Worm (Caenorhabditis elegans) whole organism, young adult: ENCODE measurements around the gene C02H6.3.
"Not testable (repeated sequence)": the region's sequence is repeated elsewhere in the genome, so short reads cannot be mapped to it uniquely, and the experiment has no call there.

Experiments
- B0035.1 ChIP-seq: sonication (generic microtip); optimal IDR thresholded peaks from 2 replicates; lab custom pipeline; 2016; ENCODE audit warnings: missing genetic modification characterization, mild to moderate bottlenecking, missing compliant biosample characterization, missing genotype, missing genetic modification reagents
- C06A6.2 ChIP-seq: fragments of 200-800 bp; sonication (Bioruptor generic); conservative IDR thresholded peaks from 2 replicates; pipeline ENCODE4 v1.3.6; 2022; ENCODE audit warnings: missing genetic modification characterization, missing compliant biosample characterization
- F22D6.2 ChIP-seq: sonication (generic microtip); optimal IDR thresholded peaks from 2 replicates; lab custom pipeline; 2016; ENCODE audit warnings: mild to moderate bottlenecking, missing genetic modification characterization, missing compliant biosample characterization
- T26A5.8 ChIP-seq: sonication (generic microtip); optimal IDR thresholded peaks from 2 replicates; lab custom pipeline; 2016; ENCODE audit warnings: missing genetic modification characterization, missing compliant biosample characterization
- Y53G8AR.9 ChIP-seq: fragments of 200-800 bp; sonication (Bioruptor generic); conservative IDR thresholded peaks from 2 replicates; pipeline ENCODE4 v1.3.6; 2022; ENCODE audit warnings: missing genetic modification reagents, missing genetic modification characterization, missing compliant biosample characterization
- atf-7 ChIP-seq: sonication (generic microtip); optimal IDR thresholded peaks from 2 replicates; lab custom pipeline; 2017; ENCODE audit warnings: mild to moderate bottlenecking, missing genetic modification characterization, missing compliant biosample characterization
- attf-5 ChIP-seq: fragments of 200-800 bp; sonication (Bioruptor generic); optimal IDR thresholded peaks from 2 replicates; lab custom pipeline; 2018; ENCODE audit warnings: mild to moderate bottlenecking, missing genetic modification characterization, missing compliant biosample characterization
- attf-6 ChIP-seq: fragments of 200-800 bp; sonication (Bioruptor generic); IDR thresholded peaks from 2 replicates; pipeline ENCODE4 v1.3.6; 2022; ENCODE audit warnings: missing genetic modification reagents, missing genetic modification characterization, missing compliant biosample characterization
- cebp-2 ChIP-seq: fragments of 200-800 bp; sonication (Bioruptor generic); IDR thresholded peaks from 2 replicates; pipeline ENCODE4 v1.3.6; 2022; ENCODE audit warnings: missing genetic modification characterization, missing compliant biosample characterization
- ceh-40 ChIP-seq: fragments of 200-800 bp; sonication (Bioruptor generic); IDR thresholded peaks from 2 replicates; pipeline ENCODE4 v1.3.6; 2022; ENCODE audit warnings: missing genetic modification characterization, missing compliant biosample characterization
- chd-7 ChIP-seq: sonication (generic microtip); optimal IDR thresholded peaks from 2 replicates; lab custom pipeline; 2016; ENCODE audit warnings: mild to moderate bottlenecking, missing genetic modification characterization, moderate library complexity, missing compliant biosample characterization
- die-1 ChIP-seq: sonication (generic microtip); optimal IDR thresholded peaks from 2 replicates; lab custom pipeline; 2016; ENCODE audit warnings: missing genotype, mild to moderate bottlenecking, missing genetic modification characterization, missing compliant biosample characterization
- egrh-3 ChIP-seq: fragments of 200-800 bp; sonication (Bioruptor generic); IDR thresholded peaks from 2 replicates; pipeline ENCODE4 v1.3.6; 2022; ENCODE audit warnings: missing genetic modification reagents, missing genetic modification characterization, missing compliant biosample characterization
- ets-4 ChIP-seq: fragments of 200-800 bp; sonication (Bioruptor generic); optimal IDR thresholded peaks from 2 replicates; lab custom pipeline; 2018; ENCODE audit warnings: mild to moderate bottlenecking, missing genetic modification characterization, missing compliant biosample characterization
- fkh-3 ChIP-seq: sonication (generic microtip); optimal IDR thresholded peaks from 2 replicates; lab custom pipeline; 2016; ENCODE audit warnings: mild to moderate bottlenecking, missing genetic modification characterization, missing compliant biosample characterization
- hmg-20 ChIP-seq: fragments of 200-800 bp; sonication (Bioruptor generic); IDR thresholded peaks from 2 replicates; pipeline ENCODE4 v1.3.6; 2022; ENCODE audit warnings: missing genetic modification reagents, missing genetic modification characterization, missing compliant biosample characterization
- hrde-1 ChIP-seq: sonication (generic microtip); optimal IDR thresholded peaks from 2 replicates; lab custom pipeline; 2016; ENCODE audit warnings: missing genetic modification characterization, mild to moderate bottlenecking, missing compliant biosample characterization, moderate library complexity, missing genotype, missing genetic modification reagents, borderline replicate concordance
- let-526 ChIP-seq: fragments of 200-800 bp; sonication (Bioruptor generic); IDR thresholded peaks from 2 replicates; pipeline ENCODE4 v1.3.6; 2022; ENCODE audit warnings: missing genetic modification reagents, missing genetic modification characterization, missing compliant biosample characterization
- lin-40 ChIP-seq: sonication (generic microtip); optimal IDR thresholded peaks from 2 replicates; lab custom pipeline; 2016; ENCODE audit warnings: missing genetic modification characterization, mild to moderate bottlenecking, missing compliant biosample characterization, missing genotype, missing genetic modification reagents
- lsy-27 ChIP-seq: sonication (generic microtip); optimal IDR thresholded peaks from 2 replicates; lab custom pipeline; 2017; ENCODE audit warnings: missing genetic modification characterization, mild to moderate bottlenecking, missing compliant biosample characterization, antibody characterized with exemption, missing genotype, borderline replicate concordance; ENCODE audit not compliant: insufficient read depth
- madf-10 ChIP-seq: sonication (generic microtip); optimal IDR thresholded peaks from 2 replicates; lab custom pipeline; 2016; ENCODE audit warnings: mild to moderate bottlenecking, missing genetic modification characterization, missing compliant biosample characterization
- madf-8 ChIP-seq: fragments of 200-800 bp; sonication (Bioruptor generic); conservative IDR thresholded peaks from 2 replicates; pipeline ENCODE4 v1.3.6; 2022; ENCODE audit warnings: missing genetic modification reagents, missing genetic modification characterization, missing compliant biosample characterization
- mcd-1 ChIP-seq: fragments of 200-800 bp; sonication (Bioruptor generic); IDR thresholded peaks from 2 replicates; pipeline ENCODE4 v1.3.6; 2022; ENCODE audit warnings: missing genetic modification reagents, missing genetic modification characterization, missing compliant biosample characterization
- mel-28 ChIP-seq: sonication (generic microtip); optimal IDR thresholded peaks from 2 replicates; lab custom pipeline; 2016; ENCODE audit warnings: borderline replicate concordance, mild to moderate bottlenecking, missing genetic modification characterization, missing compliant biosample characterization
- mes-4 ChIP-seq: sonication (generic microtip); optimal IDR thresholded peaks from 2 replicates; lab custom pipeline; 2016; ENCODE audit warnings: missing genotype, missing genetic modification characterization, missing compliant biosample characterization
- nhr-120 ChIP-seq: fragments of 200-800 bp; sonication (Bioruptor generic); IDR thresholded peaks from 2 replicates; pipeline ENCODE4 v1.3.6; 2022; ENCODE audit warnings: missing genetic modification characterization, missing compliant biosample characterization
- nhr-179 ChIP-seq: sonication (generic microtip); optimal IDR thresholded peaks from 2 replicates; lab custom pipeline; 2016; ENCODE audit warnings: mild to moderate bottlenecking, missing genetic modification characterization, missing compliant biosample characterization
- nhr-27 ChIP-seq: fragments of 200-800 bp; sonication (Bioruptor generic); optimal IDR thresholded peaks from 2 replicates; lab custom pipeline; 2018; ENCODE audit warnings: mild to moderate bottlenecking, missing genetic modification characterization, moderate library complexity, missing compliant biosample characterization
- pbrm-1 ChIP-seq: fragments of 200-800 bp; sonication (Bioruptor generic); IDR thresholded peaks from 2 replicates; pipeline ENCODE4 v1.3.6; 2022; ENCODE audit warnings: missing genetic modification reagents, missing genetic modification characterization, missing compliant biosample characterization
- rcor-1 ChIP-seq: fragments of 200-800 bp; sonication (Bioruptor generic); IDR thresholded peaks from 2 replicates; pipeline ENCODE4 v1.3.6; 2022; ENCODE audit warnings: missing genetic modification reagents, missing genetic modification characterization, missing compliant biosample characterization
- snpc-1.3 ChIP-seq: sonication (generic microtip); optimal IDR thresholded peaks from 2 replicates; lab custom pipeline; 2017; ENCODE audit warnings: missing genetic modification characterization, mild to moderate bottlenecking, missing compliant biosample characterization, antibody characterized with exemption, moderate library complexity, missing genotype, missing genetic modification reagents; ENCODE audit not compliant: insufficient read depth
- somi-1 ChIP-seq: fragments of 200-800 bp; sonication (Bioruptor generic); optimal IDR thresholded peaks from 2 replicates; lab custom pipeline; 2018; ENCODE audit warnings: mild to moderate bottlenecking, missing genetic modification characterization, missing compliant biosample characterization
- tbp1 ChIP-seq: fragments of 200-800 bp; sonication (Bioruptor generic); optimal IDR thresholded peaks from 2 replicates; lab custom pipeline; 2018; ENCODE audit warnings: mild to moderate bottlenecking, missing genetic modification characterization, missing compliant biosample characterization
- tlf-1 ChIP-seq: fragments of 200-800 bp; sonication (Bioruptor generic); optimal IDR thresholded peaks from 2 replicates; lab custom pipeline; 2018; ENCODE audit warnings: mild to moderate bottlenecking, missing genetic modification characterization, missing compliant biosample characterization
- zim-3 ChIP-seq: sonication (generic microtip); optimal IDR thresholded peaks from 2 replicates; lab custom pipeline; 2017; ENCODE audit warnings: mild to moderate bottlenecking, missing genetic modification characterization, moderate library complexity, missing compliant biosample characterization
- ztf-25 ChIP-seq: fragments of 200-800 bp; sonication (Bioruptor generic); IDR thresholded peaks from 2 replicates; pipeline ENCODE4 v1.3.6; 2022; ENCODE audit warnings: missing genetic modification reagents, missing genetic modification characterization, missing compliant biosample characterization
- ztf-3 ChIP-seq: fragments of 200-800 bp; sonication (Bioruptor generic); optimal IDR thresholded peaks from 2 replicates; lab custom pipeline; 2018; ENCODE audit warnings: mild to moderate bottlenecking, missing genetic modification characterization, missing compliant biosample characterization
- ztf-6 ChIP-seq: fragments of 200-800 bp; sonication (Bioruptor generic); IDR thresholded peaks from 2 replicates; pipeline ENCODE4 v1.3.6; 2022; ENCODE audit warnings: missing genetic modification reagents, missing genetic modification characterization, missing compliant biosample characterization

Gene C02H6.3

DNA sequence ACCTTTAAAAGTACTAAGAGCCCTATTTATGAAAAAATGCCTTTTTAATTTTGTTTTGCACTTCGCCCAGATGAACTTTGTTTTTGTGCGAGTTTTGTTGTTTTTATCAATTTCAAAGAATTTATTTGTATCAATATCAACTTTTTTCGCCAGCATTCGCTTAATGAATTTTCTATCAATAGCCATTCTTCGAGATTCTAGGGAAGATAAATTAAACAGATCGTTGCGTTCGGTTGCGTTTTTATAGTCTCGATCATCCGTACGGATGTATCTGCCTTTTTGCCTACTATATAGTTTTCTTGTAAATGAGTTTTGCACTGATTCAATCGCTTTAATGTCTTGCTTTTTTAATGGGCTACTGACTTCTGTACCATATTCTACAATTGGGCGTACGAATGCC lies 42.2 kb downstream of the C02H6.3 start, which contains the start of gene nhr-147:
Gene nhr-147 (plus strand): TSS at position 301 of the 400 bp plus-strand sequence.
- TF ChIP-seq mcd-1; C06A6.2; ztf-3 (GFP tag; lab: Kevin White, UChicago): not testable (repeated sequence)

DNA sequence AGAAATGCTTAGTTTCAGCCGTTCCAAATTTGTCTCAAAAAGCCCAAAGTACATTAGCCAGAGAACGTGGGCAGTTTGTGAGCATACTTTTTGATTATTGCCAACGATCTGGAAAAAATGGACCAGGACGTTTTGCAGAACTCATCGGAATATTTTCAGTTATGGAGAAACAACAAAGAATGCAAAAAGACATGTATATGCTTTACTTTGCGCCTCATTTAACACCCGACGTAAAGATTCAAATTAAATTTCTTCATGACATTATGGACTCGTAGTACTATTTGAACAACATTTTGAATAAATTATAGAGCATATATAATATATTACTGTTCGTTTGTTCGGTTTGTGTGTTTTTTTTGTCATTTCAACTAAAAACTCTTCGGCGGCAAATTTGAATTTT lies 44.1 kb downstream of the C02H6.3 start, which contains the start of gene srh-244:
Gene srh-244 (plus strand): TSS at position 301 of the 400 bp plus-strand sequence.
- TF ChIP-seq chd-7 (tag; lab: Kevin White, UChicago) (no peak), nhr-27 (tag; lab: Kevin White, UChicago) (no peak), B0035.1 (no peak), attf-6 (GFP tag; lab: Robert Waterston, UW) (no peak), let-526 (no peak), tlf-1 (no peak), zim-3 (tag; lab: Kevin White, UChicago) (no peak), hmg-20 (GFP tag; lab: Robert Waterston, UW) (no peak), mel-28 (tag; lab: Kevin White, UChicago) (no peak), madf-8 (GFP tag; lab: Robert Waterston, UW) (no peak), rcor-1 (no peak), madf-10 (tag; lab: Kevin White, UChicago) (no peak), lsy-27 (no peak), nhr-120 (no peak), ztf-6 (GFP tag; lab: Robert Waterston, UW) (no peak), mes-4 (tag; lab: Kevin White, UChicago) (no peak), hrde-1 (tag; lab: Kevin White, UChicago) (no peak), attf-5 (no peak)

ce11 chrV:7341942-7342341 lies 45.7 kb downstream of the C02H6.3 start, which contains the start of the genes nhr-263 and nhr-148:
TSS of gene nhr-263 (minus strand) at chrV:7342042.
TSS of gene nhr-148 (plus strand) at chrV:7342156.
- TF ChIP-seq lin-40 (tag; lab: Kevin White, UChicago) (no peak), snpc-1.3 (tag; lab: Kevin White, UChicago) (no peak), pbrm-1 (GFP tag; lab: Robert Waterston, UW) (no peak), rcor-1 (no peak), ztf-25 (GFP tag; lab: Robert Waterston, UW) (no peak), F22D6.2 (tag; lab: Kevin White, UChicago) (no peak), ceh-40 (no peak), nhr-179 (tag; lab: Kevin White, UChicago) (no peak), die-1 (tag; lab: Kevin White, UChicago) (no peak), somi-1 (no peak), egrh-3 (no peak), cebp-2 (GFP tag; lab: Robert Waterston, UW) (no peak), atf-7 (tag; lab: Kevin White, UChicago) (no peak), ztf-3 (GFP tag; lab: Kevin White, UChicago) (no peak), ets-4 (no peak), fkh-3 (no peak), T26A5.8 (tag; lab: Kevin White, UChicago) (no peak), Y53G8AR.9 (GFP tag; lab: Robert Waterston, UW) (no peak), tbp1 (GFP tag; lab: Kevin White, UChicago) (no peak)
- TF ChIP-seq, all 124 proteins: peak for 0
